Worm (Caenorhabditis elegans): ENCODE results near the gene txt-5.
A peak's percentile ranks its signal among the peaks of the same experiment; 100 is the strongest.

Gene txt-5

ce11 chrV:7809320-7810256 lies 27.3 kb downstream of the txt-5 start, which contains the start of gene ZK742.3:
TSS of gene ZK742.3 (minus strand) at chrV:7809912.
- TF ChIP-seq pqm-1 (tag; optimal IDR thresholded peaks at IDR 0.05), result peak; percentile 57
- peak; percentile 59 for TF ChIP-seq elt-2 (tag; optimal IDR thresholded peaks at IDR 0.05)
- no peak for TF ChIP-seq elt-1 (tag; optimal IDR thresholded peaks at IDR 0.05)
- TF ChIP-seq pha-4 (tag; optimal IDR thresholded peaks at IDR 0.05), result peak; percentile 31

ce11 chrV:7808444-7808843 lies 28.5 kb downstream of the txt-5 start:
- TF ChIP-seq ZK546.5 (tag; optimal IDR thresholded peaks at IDR 0.05) (no peak), mdl-1 (tag; optimal IDR thresholded peaks at IDR 0.05) (no peak), lsy-12 (tag; optimal IDR thresholded peaks at IDR 0.05) (no peak)

ce11 chrV:7806629-7807028 lies 30.3 kb downstream of the txt-5 start:
- TF ChIP-seq ZK546.5 (tag; optimal IDR thresholded peaks at IDR 0.05) (no peak), ama-1 (optimal IDR thresholded peaks at IDR 0.05) (peak; percentile 22)

- TF ChIP-seq ztf-4 (tag; optimal IDR thresholded peaks at IDR 0.05) (no peak), daf-12 (tag; optimal IDR thresholded peaks at IDR 0.05) (no peak), unc-39 (tag; optimal IDR thresholded peaks at IDR 0.05) (no peak), lin-15B (tag; optimal IDR thresholded peaks at IDR 0.05) (no peak), jun-1 (tag; optimal IDR thresholded peaks at IDR 0.05) (no peak), nhr-23 (tag; optimal IDR thresholded peaks at IDR 0.05) (no peak), zag-1 (tag; optimal IDR thresholded peaks at IDR 0.05) (no peak), fkh-10 (GFP tag; optimal IDR thresholded peaks at IDR 0.05) (no peak)
Measured at ce11 chrV:7804801-7805163, 32.2 kb downstream of the txt-5 start, which contains the start of gene xpo-1. TSS of gene xpo-1 (plus strand) at chrV:7805064.

- TF ChIP-seq ceh-28 (tag; optimal IDR thresholded peaks at IDR 0.05) (peak; percentile 56), hmg-11 (tag; optimal IDR thresholded peaks at IDR 0.05) (no peak), ama-1 (optimal IDR thresholded peaks at IDR 0.05) (peak; percentile 29), pha-4 (tag; optimal IDR thresholded peaks at IDR 0.05) (peak; percentile 87), snpc-4 (tag; optimal IDR thresholded peaks at IDR 0.05) (peak; percentile 30), jun-1 (tag; optimal IDR thresholded peaks at IDR 0.05) (peak; percentile 18), nfya-1 (tag; optimal IDR thresholded peaks at IDR 0.05; ENCODE audit: insufficient read depth) (peak; percentile 64), lsy-12 (tag; optimal IDR thresholded peaks at IDR 0.05) (no peak), lin-39 (tag; optimal IDR thresholded peaks at IDR 0.05) (peak; percentile 87), nhr-25 (tag; optimal IDR thresholded peaks at IDR 0.05) (peak; percentile 56), fkh-10 (GFP tag; optimal IDR thresholded peaks at IDR 0.05) (peak; percentile 42), zag-1 (tag; optimal IDR thresholded peaks at IDR 0.05) (no peak), nhr-23 (tag; optimal IDR thresholded peaks at IDR 0.05) (peak; percentile 25), lin-15B (tag; optimal IDR thresholded peaks at IDR 0.05) (peak; percentile 82), elt-2 (tag; optimal IDR thresholded peaks at IDR 0.05) (peak; percentile 24)
Measured at ce11 chrV:7804064-7804800, 32.7 kb downstream of the txt-5 start, which contains the start of gene uvs-1. TSS of gene uvs-1 (minus strand) at chrV:7804208.

- TF ChIP-seq pha-4 (tag; optimal IDR thresholded peaks at IDR 0.05) (no peak), hmg-11 (tag; optimal IDR thresholded peaks at IDR 0.05) (no peak), ceh-9 (tag; optimal IDR thresholded peaks at IDR 0.05) (no peak), ceh-16 (tag; optimal IDR thresholded peaks at IDR 0.05) (no peak), ama-1 (optimal IDR thresholded peaks at IDR 0.05) (no peak), daf-12 (tag; optimal IDR thresholded peaks at IDR 0.05) (no peak), lsy-12 (tag; optimal IDR thresholded peaks at IDR 0.05) (no peak), nhr-67 (tag; optimal IDR thresholded peaks at IDR 0.05) (no peak), fos-1 (tag; optimal IDR thresholded peaks at IDR 0.05) (no peak), ceh-82 (tag; optimal IDR thresholded peaks at IDR 0.05) (no peak), unc-62 (GFP tag; optimal IDR thresholded peaks at IDR 0.05) (no peak), ztf-11 (tag; optimal IDR thresholded peaks at IDR 0.05) (no peak), elt-1 (tag; optimal IDR thresholded peaks at IDR 0.05) (no peak), nhr-11 (tag; optimal IDR thresholded peaks at IDR 0.05) (no peak), egl-5 (tag; optimal IDR thresholded peaks at IDR 0.05) (no peak), egl-27 (tag; optimal IDR thresholded peaks at IDR 0.05) (no peak), lin-39 (tag; optimal IDR thresholded peaks at IDR 0.05) (no peak), aly-2 (tag; optimal IDR thresholded peaks at IDR 0.05) (no peak)
Measured at ce11 chrV:7803563-7803962, 33.4 kb downstream of the txt-5 start.

All from whole organism, L3 larva.